Fruit fly (Drosophila melanogaster) whole organism, embryonic: ENCODE measurements around the gene Irbp18.

Source experiments
- CG10366 ChIP-seq: fragments of 200-800 bp; sonication (Bioruptor generic); IDR thresholded peaks from 2 replicates; pipeline ENCODE4 v1.3.6; 2022; ENCODE audit warnings: missing biosample characterization, missing genetic modification characterization
- CG10462 ChIP-seq: fragments of 200-800 bp; sonication (Bioruptor generic); optimal IDR thresholded peaks from 2 replicates; lab custom pipeline; 2016; ENCODE audit warnings: missing biosample characterization, missing genetic modification characterization
- CG10654 ChIP-seq: fragments of 200-800 bp; sonication (Bioruptor generic); optimal IDR thresholded peaks from 2 replicates; lab custom pipeline; 2016; ENCODE audit warnings: missing biosample characterization, missing genetic modification characterization
- CG11560 ChIP-seq: fragments of 200-800 bp; sonication (Bioruptor generic); IDR thresholded peaks from 3 replicates; pipeline ENCODE4 v1.3.6; 2022; ENCODE audit warnings: missing biosample characterization, missing genetic modification characterization
- CG11696 ChIP-seq: fragments of 200-800 bp; sonication (Bioruptor generic); IDR thresholded peaks from 2 replicates; pipeline ENCODE4 v1.3.6; 2022; ENCODE audit warnings: missing biosample characterization, missing genetic modification characterization
- CG11723 ChIP-seq: fragments of 200-800 bp; sonication (Bioruptor generic); optimal IDR thresholded peaks from 2 replicates; lab custom pipeline; 2017; ENCODE audit warnings: missing biosample characterization, mild to moderate bottlenecking, missing genetic modification characterization
- CG14441 ChIP-seq: fragments of 200-800 bp; sonication (Bioruptor generic); IDR thresholded peaks from 2 replicates; pipeline ENCODE4 v1.3.6; 2022; ENCODE audit warnings: missing biosample characterization, missing genetic modification characterization
- CG14710 ChIP-seq: fragments of 200-800 bp; sonication (Bioruptor generic); optimal IDR thresholded peaks from 3 replicates; lab custom pipeline; 2019; ENCODE audit warnings: missing biosample characterization, mild to moderate bottlenecking, missing genetic modification characterization, moderate library complexity
- CG17802 ChIP-seq: fragments of 200-800 bp; sonication (Bioruptor generic); optimal IDR thresholded peaks from 2 replicates; lab custom pipeline; 2018; ENCODE audit warnings: missing biosample characterization, mild to moderate bottlenecking, missing genetic modification characterization, moderate library complexity
- CG18599 ChIP-seq: fragments of 200-800 bp; sonication (Bioruptor generic); optimal IDR thresholded peaks from 3 replicates; lab custom pipeline; 2017; ENCODE audit warnings: missing biosample characterization, missing genetic modification characterization, mild to moderate bottlenecking, moderate library complexity, missing genetic modification reagents
- CG2120 ChIP-seq: fragments of 200-800 bp; sonication (Bioruptor generic); optimal IDR thresholded peaks from 3 replicates; lab custom pipeline; 2016; ENCODE audit warnings: missing biosample characterization, missing genetic modification characterization
- CG30403 ChIP-seq: fragments of 200-800 bp; sonication (Bioruptor generic); optimal IDR thresholded peaks from 3 replicates; lab custom pipeline; 2016; ENCODE audit warnings: missing biosample characterization, missing genetic modification characterization
- CG3065 ChIP-seq: fragments of 200-800 bp; sonication (Bioruptor generic); optimal IDR thresholded peaks from 2 replicates; lab custom pipeline; 2016; ENCODE audit warnings: missing biosample characterization, missing genetic modification characterization
- CG32772 ChIP-seq: fragments of 200-800 bp; sonication (Bioruptor generic); IDR thresholded peaks from 2 replicates; pipeline ENCODE4 v1.3.6; 2022; ENCODE audit warnings: missing biosample characterization, missing genetic modification characterization
- CG34422 ChIP-seq: fragments of 200-800 bp; sonication (Bioruptor generic); IDR thresholded peaks from 3 replicates; pipeline ENCODE4 v1.3.6; 2022; ENCODE audit warnings: missing biosample characterization, missing genetic modification characterization
- CG3847 ChIP-seq: fragments of 200-800 bp; sonication (Bioruptor generic); IDR thresholded peaks from 2 replicates; pipeline ENCODE4 v1.3.6; 2022; ENCODE audit warnings: missing biosample characterization, missing genetic modification characterization
- CG4730 ChIP-seq: fragments of 200-800 bp; sonication (Bioruptor generic); IDR thresholded peaks from 2 replicates; pipeline ENCODE4 v1.3.6; 2022; ENCODE audit warnings: missing biosample characterization, missing genetic modification characterization
- CG6654 ChIP-seq: fragments of 200-800 bp; sonication (Bioruptor generic); optimal IDR thresholded peaks from 2 replicates; lab custom pipeline; 2017; ENCODE audit warnings: missing biosample characterization, mild to moderate bottlenecking, missing genetic modification characterization
- CG8281 ChIP-seq: fragments of 200-800 bp; sonication (Bioruptor generic); optimal IDR thresholded peaks from 2 replicates; lab custom pipeline; 2018; ENCODE audit warnings: missing biosample characterization, mild to moderate bottlenecking, missing genetic modification characterization, moderate library complexity
- CG9609 ChIP-seq: fragments of 200-800 bp; sonication (Bioruptor generic); optimal IDR thresholded peaks from 3 replicates; lab custom pipeline; 2016; ENCODE audit warnings: missing biosample characterization, missing genetic modification characterization
- CG9876 ChIP-seq: fragments of 200-800 bp; sonication (Bioruptor generic); optimal IDR thresholded peaks from 2 replicates; lab custom pipeline; 2016; ENCODE audit warnings: missing biosample characterization, missing genetic modification characterization
- Doc3 ChIP-seq: fragments of 200-800 bp; sonication (Bioruptor generic); IDR thresholded peaks from 3 replicates; pipeline ENCODE4 v1.3.6; 2022; ENCODE audit warnings: missing biosample characterization, missing genetic modification characterization; ENCODE audit not compliant: partially characterized antibody
- Eip74EF ChIP-seq, 2 experiments: fragments of 200-800 bp in 1 of 2; fragments of >200 bp in 1 of 2; sonication (Bioruptor generic) in 1 of 2; optimal IDR thresholded peaks; 2 replicates each; lab custom pipeline; 2017 to 2019; ENCODE audit warnings: missing biosample characterization in 2 of 2, missing genetic modification characterization in 2 of 2, mild to moderate bottlenecking in 1 of 2, moderate library complexity in 1 of 2
- Elba2 ChIP-seq: fragments of 200-800 bp; sonication (Bioruptor generic); optimal IDR thresholded peaks from 3 replicates; lab custom pipeline; 2016; ENCODE audit warnings: missing biosample characterization, missing genetic modification characterization
- Gug ChIP-seq: fragments of 200-800 bp; sonication (Bioruptor generic); IDR thresholded peaks from 4 replicates; pipeline ENCODE4 v1.3.6; 2022; ENCODE audit warnings: missing biosample characterization, missing genetic modification characterization
- HLH54F ChIP-seq: fragments of 200-800 bp; sonication (Bioruptor generic); optimal IDR thresholded peaks from 3 replicates; lab custom pipeline; 2016; ENCODE audit warnings: missing biosample characterization, missing genetic modification characterization
- NC2β ChIP-seq: fragments of 200-800 bp; sonication (Bioruptor generic); optimal IDR thresholded peaks from 2 replicates; lab custom pipeline; 2016; ENCODE audit warnings: missing biosample characterization, missing genetic modification characterization
- Oli ChIP-seq: fragments of 200-800 bp; sonication (Bioruptor generic); optimal IDR thresholded peaks from 2 replicates; lab custom pipeline; 2018; ENCODE audit warnings: missing biosample characterization, mild to moderate bottlenecking, missing genetic modification characterization, moderate library complexity
- Ptx1 ChIP-seq: fragments of 200-800 bp; sonication (Bioruptor generic); IDR thresholded peaks from 2 replicates; pipeline ENCODE4 v1.3.6; 2022; ENCODE audit warnings: missing biosample characterization, missing genetic modification characterization
- Rfx ChIP-seq: fragments of 200-800 bp; sonication (Bioruptor generic); IDR thresholded peaks from 2 replicates; pipeline ENCODE4 v1.3.6; 2022; ENCODE audit warnings: missing biosample characterization, missing genetic modification characterization
- Sry-β ChIP-seq: fragments of 200-800 bp; sonication (Bioruptor generic); optimal IDR thresholded peaks from 2 replicates; lab custom pipeline; 2018; ENCODE audit warnings: missing biosample characterization, mild to moderate bottlenecking, missing genetic modification characterization, moderate library complexity
- Sry-δ ChIP-seq: fragments of 200-800 bp; sonication (Bioruptor generic); optimal IDR thresholded peaks from 2 replicates; lab custom pipeline; 2016; ENCODE audit warnings: missing biosample characterization, missing genetic modification characterization
- TFAM ChIP-seq: fragments of 200-800 bp; sonication (Bioruptor generic); optimal IDR thresholded peaks from 2 replicates; lab custom pipeline; 2017; ENCODE audit warnings: missing biosample characterization, missing genetic modification characterization, inconsistent platforms
- abd-A ChIP-seq: fragments of 200-800 bp; sonication (Bioruptor generic); optimal IDR thresholded peaks from 3 replicates; lab custom pipeline; 2019; ENCODE audit warnings: missing biosample characterization, mild to moderate bottlenecking, missing genetic modification characterization, moderate library complexity
- al ChIP-seq: fragments of 200-800 bp; sonication (Bioruptor generic); IDR thresholded peaks from 2 replicates; pipeline ENCODE4 v1.3.6; 2022; ENCODE audit warnings: missing biosample characterization, missing genetic modification characterization
- ash1 ChIP-seq: fragments of 200-800 bp; sonication (Bioruptor generic); optimal IDR thresholded peaks from 2 replicates; lab custom pipeline; 2018; ENCODE audit warnings: missing biosample characterization, mild to moderate bottlenecking, missing genetic modification characterization
- bab2 ChIP-seq: fragments of 200-800 bp; sonication (Bioruptor generic); optimal IDR thresholded peaks from 2 replicates; lab custom pipeline; 2016; ENCODE audit warnings: missing biosample characterization, missing genetic modification characterization
- cg ChIP-seq: fragments of 200-800 bp; sonication (Bioruptor generic); optimal IDR thresholded peaks from 3 replicates; lab custom pipeline; 2019; ENCODE audit warnings: missing biosample characterization, mild to moderate bottlenecking, missing genetic modification characterization, moderate library complexity
- dpn ChIP-seq, 2 experiments: fragments of 200-800 bp; sonication (Bioruptor generic); optimal IDR thresholded peaks; 3 replicates each; lab custom pipeline; 2016; ENCODE audit warnings: missing biosample characterization in 2 of 2, missing genetic modification characterization in 2 of 2
- en ChIP-seq: fragments of 200-800 bp; sonication (Bioruptor generic); optimal IDR thresholded peaks from 2 replicates; lab custom pipeline; 2016; ENCODE audit warnings: missing biosample characterization, missing genetic modification characterization
- eve ChIP-seq, 2 experiments: fragments of >200 bp; optimal IDR thresholded peaks; 2 replicates each; lab custom pipeline; 2017; ENCODE audit warnings: missing biosample characterization in 2 of 2, missing genetic modification characterization in 2 of 2
- eyg ChIP-seq: fragments of 200-800 bp; sonication (Bioruptor generic); optimal IDR thresholded peaks from 3 replicates; lab custom pipeline; 2016; ENCODE audit warnings: missing biosample characterization, missing genetic modification characterization
- fd102C ChIP-seq: fragments of 200-800 bp; sonication (Bioruptor generic); optimal IDR thresholded peaks from 2 replicates; lab custom pipeline; 2018; ENCODE audit warnings: missing biosample characterization, mild to moderate bottlenecking, missing genetic modification characterization, moderate library complexity
- hkb ChIP-seq, 2 experiments: fragments of 200-800 bp in 1 of 2; fragments of >200 bp in 1 of 2; sonication (Bioruptor generic) in 1 of 2; IDR thresholded peaks in 1 of 2; optimal IDR thresholded peaks in 1 of 2; 2 replicates each; pipeline versions ENCODE4 v1.3.6 to Lab custom; 2017 to 2022; ENCODE audit warnings: missing biosample characterization in 1 of 2, missing genetic modification characterization in 1 of 2
- lilli ChIP-seq: fragments of 200-800 bp; sonication (Bioruptor generic); optimal IDR thresholded peaks from 3 replicates; lab custom pipeline; 2016; ENCODE audit warnings: missing biosample characterization, missing genetic modification characterization
- pnt ChIP-seq: fragments of 200-800 bp; sonication (Bioruptor generic); optimal IDR thresholded peaks from 3 replicates; lab custom pipeline; 2016; ENCODE audit warnings: missing biosample characterization, missing genetic modification characterization
- sim ChIP-seq: fragments of 200-800 bp; sonication (Bioruptor generic); IDR thresholded peaks from 2 replicates; pipeline ENCODE4 v1.3.6; 2022; ENCODE audit warnings: missing biosample characterization, missing genetic modification characterization
- sob ChIP-seq: fragments of 200-800 bp; sonication (Bioruptor generic); IDR thresholded peaks from 2 replicates; pipeline ENCODE4 v1.3.6; 2022; ENCODE audit warnings: missing biosample characterization, missing genetic modification characterization
- sug ChIP-seq: fragments of 200-800 bp; optimal IDR thresholded peaks from 2 replicates; lab custom pipeline; 2019; ENCODE audit warnings: missing biosample characterization, mild to moderate bottlenecking, missing genetic modification characterization, moderate library complexity
- unc-4 ChIP-seq: fragments of 200-800 bp; sonication (Bioruptor generic); IDR thresholded peaks from 2 replicates; pipeline ENCODE4 v1.3.6; 2022; ENCODE audit warnings: missing biosample characterization, missing genetic modification characterization; ENCODE audit not compliant: partially characterized antibody
- zfh1 ChIP-seq: fragments of 200-800 bp; sonication (Bioruptor generic); IDR thresholded peaks from 3 replicates; pipeline ENCODE4 v1.3.6; 2022; ENCODE audit warnings: missing biosample characterization, missing genetic modification characterization

Irbp18 gene

dm6 chr3L:11120419-11120958 is 22.5 kb upstream of the Irbp18 start, which contains the start of the genes FoxK and mRpL2 (continued):
- TF ChIP-seq Gug (no peak), Sry-β (GFP tag; lab: Kevin White, UChicago) (no peak), CG14710 (tag; lab: Kevin White, UChicago) (peak; percentile 39), Elba2 (GFP tag; lab: Kevin White, UChicago) (peak; percentile 99), sim (GFP tag; lab: Robert Waterston, UW) (no peak), sug (tag; lab: Kevin White, UChicago) (peak; percentile 0), eve (GFP tag; optimal IDR thresholded peaks at IDR 0.05; lab: Kevin White, UChicago) (no peak), CG18599 (GFP tag; lab: Kevin White, UChicago) (no peak), CG32772 (GFP tag; lab: Robert Waterston, UW) (no peak), NC2β (no peak), CG17802 (tag; lab: Kevin White, UChicago) (no peak), CG11560 (tag; lab: Robert Waterston, UW) (no peak), CG11723 (no peak), unc-4 (GFP tag; lab: Robert Waterston, UW) (0 out of 2 replicates have a peak, but pooled peaks have one; percentile 38), CG4730 (GFP tag; lab: Robert Waterston, UW) (no peak), sob (no peak), eyg (no peak), abd-A (tag; lab: Kevin White, UChicago) (no peak), fd102C (GFP tag; lab: Kevin White, UChicago) (no peak), TFAM (GFP tag; lab: Kevin White, UChicago) (no peak), CG8281 (tag; lab: Kevin White, UChicago) (no peak), pnt (no peak), al (no peak), Rfx (GFP tag; lab: Robert Waterston, UW) (no peak), Eip74EF (GFP tag; optimal IDR thresholded peaks at IDR 0.05; lab: Kevin White, UChicago) (no peak), CG14441 (GFP tag; lab: Robert Waterston, UW) (no peak), cg (peak; percentile 26), CG3847 (peak; percentile 63; the same call in 1 of the 2 replicates), CG9609 (GFP tag; lab: Kevin White, UChicago) (no peak), CG9876 (GFP tag; lab: Kevin White, UChicago) (no peak), CG10654 (GFP tag; lab: Kevin White, UChicago) (no peak), CG3065 (GFP tag; lab: Kevin White, UChicago) (peak; percentile 79), Doc3 (GFP tag; lab: Robert Waterston, UW) (no peak), CG34422 (peak; percentile 74; the same call in 2 of the 3 replicates), en (GFP tag; lab: Kevin White, UChicago) (no peak), HLH54F (GFP tag; lab: Kevin White, UChicago) (no peak), Ptx1 (GFP tag; lab: Robert Waterston, UW) (no peak), bab2 (GFP tag; lab: Kevin White, UChicago) (no peak), lilli (GFP tag; lab: Kevin White, UChicago) (no peak), CG11696 (GFP tag; lab: Robert Waterston, UW) (no peak), CG10462 (no peak), ash1 (GFP tag; lab: Kevin White, UChicago) (no peak), Sry-δ (GFP tag; lab: Kevin White, UChicago) (peak; percentile 53), CG30403 (GFP tag; lab: Kevin White, UChicago) (no peak), CG10366 (no peak), CG2120 (GFP tag; lab: Kevin White, UChicago) (peak; percentile 40), dpn (GFP tag; optimal IDR thresholded peaks at IDR 0.05; lab: Kevin White, UChicago) (no peak), zfh1 (peak; percentile 31; the same call in 1 of the 3 replicates), CG6654 (GFP tag; lab: Kevin White, UChicago) (no peak), Oli (tag; lab: Kevin White, UChicago) (no peak), hkb (optimal IDR thresholded peaks at IDR 0.05; lab: Kevin White, UChicago) (no peak), hkb (GFP tag; IDR thresholded peaks at IDR 0.05; lab: Robert Waterston, UW) (no peak)
